Fruit fly (Drosophila melanogaster): ENCODE results near the gene sty.

sty gene

dm6 chr3L:3423006-3423405 lies 1.7 kb downstream of the sty start (continued):
- TF ChIP-seq CG6276 (GFP tag; optimal IDR thresholded peaks at IDR 0.05) (no peak), Sox102F (GFP tag; optimal IDR thresholded peaks at IDR 0.05) (peak; percentile 58), Ets96B (tag; optimal IDR thresholded peaks at IDR 0.05) (no peak)

- TF ChIP-seq CG8319 (GFP tag; optimal IDR thresholded peaks at IDR 0.05), result no peak
- no peak for TF ChIP-seq net (GFP tag; optimal IDR thresholded peaks at IDR 0.05)
- peak; percentile 50 for TF ChIP-seq svp (GFP tag)
- TF ChIP-seq CG3919 (GFP tag; optimal IDR thresholded peaks at IDR 0.05), result no peak
These were observed 4.1 kb downstream of the sty start for dm6 chr3L:3420674-3421073.

dm6 chr3L:3420237-3420643 lies 4.5 kb downstream of the sty start:
- TF ChIP-seq fd59A (GFP tag; optimal IDR thresholded peaks at IDR 0.05) (no peak), CG6808 (GFP tag; optimal IDR thresholded peaks at IDR 0.05) (no peak), Eip93F (GFP tag; optimal IDR thresholded peaks at IDR 0.05) (no peak), CG32006 (GFP tag; optimal IDR thresholded peaks at IDR 0.05) (no peak), dsx (GFP tag; optimal IDR thresholded peaks at IDR 0.05; ENCODE audit: poor library complexity, severe bottlenecking) (peak; percentile 51), CG3919 (GFP tag; optimal IDR thresholded peaks at IDR 0.05) (no peak), Hr38 (GFP tag; optimal IDR thresholded peaks at IDR 0.05) (no peak), CG6163 (GFP tag; IDR thresholded peaks at IDR 0.05) (no peak), OdsH (GFP tag; optimal IDR thresholded peaks at IDR 0.05) (no peak), CG6792 (GFP tag; optimal IDR thresholded peaks at IDR 0.05) (no peak), svp (GFP tag) (peak; percentile 20), Ets21C (GFP tag; optimal IDR thresholded peaks at IDR 0.05) (no peak), Ets96B (tag; optimal IDR thresholded peaks at IDR 0.05) (no peak), Sox14 (GFP tag; optimal IDR thresholded peaks at IDR 0.05) (no peak), CG3032 (tag; optimal IDR thresholded peaks at IDR 0.05) (no peak), CG6276 (GFP tag; optimal IDR thresholded peaks at IDR 0.05) (no peak), Eip78C (GFP tag) (peak; percentile 58), CG10631 (GFP tag; optimal IDR thresholded peaks at IDR 0.05) (no peak), CG9139 (GFP tag; optimal IDR thresholded peaks at IDR 0.05) (peak; percentile 18), CG8632 (GFP tag; optimal IDR thresholded peaks at IDR 0.05) (no peak), salr (GFP tag; optimal IDR thresholded peaks at IDR 0.05) (no peak), cyc (GFP tag; optimal IDR thresholded peaks at IDR 0.05) (no peak), acj6 (GFP tag; optimal IDR thresholded peaks at IDR 0.05) (no peak), spab (GFP tag; optimal IDR thresholded peaks at IDR 0.05) (no peak), topi (GFP tag; optimal IDR thresholded peaks at IDR 0.05) (no peak), CG16779 (tag; optimal IDR thresholded peaks at IDR 0.05) (peak; percentile 69), Smox (GFP tag; optimal IDR thresholded peaks at IDR 0.05) (no peak), Gug (GFP tag; IDR thresholded peaks at IDR 0.05) (no peak), CG1621 (tag; optimal IDR thresholded peaks at IDR 0.05) (no peak), CG7368 (GFP tag; optimal IDR thresholded peaks at IDR 0.05) (no peak), CG8119 (GFP tag; IDR thresholded peaks at IDR 0.05) (no peak), eg (GFP tag; IDR thresholded peaks at IDR 0.05) (no peak), Hr4 (GFP tag; optimal IDR thresholded peaks at IDR 0.05) (no peak), Sox15 (GFP tag; optimal IDR thresholded peaks at IDR 0.05) (no peak), CG6854 (GFP tag; optimal IDR thresholded peaks at IDR 0.05) (peak; percentile 5), ss (GFP tag; optimal IDR thresholded peaks at IDR 0.05) (peak; percentile 10 to 22), Hr39 (GFP tag; optimal IDR thresholded peaks at IDR 0.05) (no peak), CG11902 (GFP tag; optimal IDR thresholded peaks at IDR 0.05) (no peak), Lpt (GFP tag; optimal IDR thresholded peaks at IDR 0.05) (no peak), esn (GFP tag; optimal IDR thresholded peaks at IDR 0.05) (no peak), CG11762 (GFP tag; optimal IDR thresholded peaks at IDR 0.05; ENCODE audit: insufficient read depth) (no peak), CG31627 (GFP tag; optimal IDR thresholded peaks at IDR 0.05) (no peak), Sox102F (GFP tag; optimal IDR thresholded peaks at IDR 0.05) (no peak), fkh (GFP tag; optimal IDR thresholded peaks at IDR 0.05) (no peak), net (GFP tag; optimal IDR thresholded peaks at IDR 0.05) (no peak), Eip75B (GFP tag; optimal IDR thresholded peaks at IDR 0.05) (no peak), CG10669 (GFP tag; optimal IDR thresholded peaks at IDR 0.05) (no peak)
